Worm (Caenorhabditis elegans) whole organism, young adult: ENCODE measurements around the gene T06E6.15.

Source experiments
- Y67H2A.10 ChIP-seq: fragments of 200-800 bp; sonication (Bioruptor generic); conservative IDR thresholded peaks from 2 replicates; pipeline ENCODE4 v1.3.6; 2022; ENCODE audit warnings: missing genetic modification reagents, missing genetic modification characterization, missing compliant biosample characterization
- him-1 ChIP-seq: sonication (generic microtip); optimal IDR thresholded peaks from 2 replicates; lab custom pipeline; 2016; ENCODE audit warnings: missing genotype, missing genetic modification reagents, missing genetic modification characterization, missing compliant biosample characterization
- let-526 ChIP-seq: fragments of 200-800 bp; sonication (Bioruptor generic); IDR thresholded peaks from 2 replicates; pipeline ENCODE4 v1.3.6; 2022; ENCODE audit warnings: missing genetic modification reagents, missing genetic modification characterization, missing compliant biosample characterization
- madf-6 ChIP-seq: fragments of 200-800 bp; sonication (Bioruptor generic); IDR thresholded peaks from 2 replicates; pipeline ENCODE4 v1.3.6; 2022; ENCODE audit warnings: missing genetic modification reagents, missing genetic modification characterization, missing compliant biosample characterization
- snpc-4 ChIP-seq, 5 experiments: fragments of 150-350 bp in 1 of 5; sonication (generic microtip) in 4 of 5; optimal IDR thresholded peaks; 2 replicates each; lab custom pipeline; 2014 to 2018; ENCODE audit warnings: missing genetic modification characterization in 5 of 5, missing biosample characterization in 3 of 5, antibody characterized with exemption in 2 of 5, mild to moderate bottlenecking in 2 of 5, missing compliant biosample characterization in 2 of 5, missing genotype in 2 of 5, moderate library complexity in 2 of 5, missing genetic modification reagents in 1 of 5

DNA sequence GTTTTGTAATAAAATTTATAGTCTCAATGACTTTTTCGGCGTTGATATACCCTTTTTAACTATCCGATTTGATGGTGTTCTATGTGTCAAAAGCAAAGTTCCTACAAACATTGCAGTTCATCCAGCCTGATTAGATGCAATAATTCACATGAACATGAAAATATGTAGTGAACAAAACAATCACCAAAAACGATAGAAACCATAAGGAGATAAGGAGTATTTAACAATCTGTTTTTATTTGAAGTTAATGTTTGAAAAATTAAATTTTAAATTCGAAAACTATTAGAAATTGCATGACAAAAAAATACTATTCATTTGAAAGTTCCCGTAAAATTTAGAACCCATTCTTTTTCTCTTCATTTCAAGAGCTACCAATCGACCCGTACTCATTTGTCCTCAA lies 27.4 kb upstream of the T06E6.15 start, which contains the start of gene fbxa-209:
- no peak for TF ChIP-seq madf-6 (GFP tag; lab: Robert Waterston, UW)
- TF ChIP-seq Y67H2A.10: no peak
- no peak for TF ChIP-seq snpc-4 (GFP tag; optimal IDR thresholded peaks at IDR 0.05; lab: Kevin White, UChicago)
- TF ChIP-seq snpc-4 (tag; optimal IDR thresholded peaks at IDR 0.05; lab: Kevin White, UChicago): no peak
- TF ChIP-seq let-526 (GFP tag; lab: Robert Waterston, UW): no peak
- TF ChIP-seq him-1 (tag; lab: Kevin White, UChicago): no peak
